Fruit fly (Drosophila melanogaster) whole organism, wandering third instar larva: ENCODE measurements around the gene RpS29.

Experiments used
- Mio ChIP-seq: sonication (Bioruptor generic); optimal IDR thresholded peaks from 2 replicates; lab custom pipeline; 2016; ENCODE audit warnings: missing biosample characterization, missing genetic modification characterization
- Rel ChIP-seq, 2 experiments: fragments of 200-800 bp; sonication (Bioruptor generic) in 1 of 2; optimal IDR thresholded peaks; 2 replicates in 1 of 2; 3 replicates in 1 of 2; lab custom pipeline; 2016 to 2019; ENCODE audit warnings: mild to moderate bottlenecking in 2 of 2, missing biosample characterization in 2 of 2, missing genetic modification characterization in 2 of 2, moderate library complexity in 1 of 2

- no peak for TF ChIP-seq Rel (GFP tag; optimal IDR thresholded peaks at IDR 0.05; lab: Kevin White, UChicago)
- TF ChIP-seq Rel (tag; optimal IDR thresholded peaks at IDR 0.05; lab: Kevin White, UChicago): no peak
- no peak for TF ChIP-seq Mio (GFP tag; lab: Kevin White, UChicago)
Observed at dm6 chr3R:9739793-9740192, 38.0 kb upstream of the RpS29 start, which contains the start of gene side-VII.
